Worm (Caenorhabditis elegans): ENCODE results near the gene T04B2.8.

DNA sequence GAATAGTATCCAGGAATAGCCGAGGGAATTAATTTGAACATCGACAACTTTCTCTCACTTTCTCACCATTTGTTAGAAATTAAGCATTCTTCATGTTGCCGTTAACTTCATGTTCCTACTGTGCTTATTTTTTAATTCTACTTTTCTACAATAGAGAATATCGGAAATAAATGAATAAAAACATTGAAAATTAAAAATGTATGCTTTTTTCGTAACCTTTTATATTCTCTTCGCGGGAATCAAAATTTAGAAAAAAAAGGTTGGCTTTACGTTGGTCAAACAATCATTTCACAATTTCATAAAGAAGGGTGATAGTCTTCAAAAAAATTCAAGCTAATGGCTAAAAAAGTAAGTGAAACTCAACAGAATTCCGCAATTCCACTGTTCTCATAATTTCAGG is 24.9 kb upstream of the T04B2.8 start, which contains the start of gene W01B6.5:
- no peak for TF ChIP-seq nhr-20 (tag; optimal IDR thresholded peaks at IDR 0.05)
- TF ChIP-seq mab-9 (GFP tag; IDR thresholded peaks at IDR 0.05) = no peak
- no peak for TF ChIP-seq lsy-2 (tag; optimal IDR thresholded peaks at IDR 0.05)
- TF ChIP-seq lin-39 (tag; optimal IDR thresholded peaks at IDR 0.05) = no peak
- TF ChIP-seq unc-62 (GFP tag; optimal IDR thresholded peaks at IDR 0.05) = no peak
- TF ChIP-seq nhr-85 (tag) = no peak
- no peak for TF ChIP-seq aly-2 (tag; optimal IDR thresholded peaks at IDR 0.05)
- no peak for TF ChIP-seq ces-1 (GFP tag; optimal IDR thresholded peaks at IDR 0.05)
- no peak for TF ChIP-seq unc-30 (tag; optimal IDR thresholded peaks at IDR 0.05)
- no peak for TF ChIP-seq vab-15 (tag; optimal IDR thresholded peaks at IDR 0.05)

Data from whole organism, L1 larva.